Fruit fly (Drosophila melanogaster) whole organism, pupa: Measurements from ENCODE around the gene chm.
A peak's percentile ranks its signal among the peaks of the same experiment; 100 is the strongest.

ENCODE experiments used
- CG12605 ChIP-seq: fragments of 200-800 bp; sonication (Bioruptor generic); IDR thresholded peaks from 2 replicates; pipeline ENCODE4 v1.3.6; 2022; ENCODE audit warnings: missing biosample characterization, missing genetic modification characterization
- CG15710 ChIP-seq: fragments of 200-800 bp; sonication (Bioruptor generic); optimal IDR thresholded peaks from 2 replicates; lab custom pipeline; 2018; ENCODE audit warnings: missing biosample characterization, mild to moderate bottlenecking, missing genetic modification characterization, moderate library complexity
- D1 ChIP-seq: fragments of 200-800 bp; sonication (Bioruptor generic); optimal IDR thresholded peaks from 2 replicates; lab custom pipeline; 2018; ENCODE audit warnings: missing biosample characterization, mild to moderate bottlenecking, missing genetic modification characterization, moderate library complexity
- Ets98B ChIP-seq: fragments of 200-800 bp; sonication (Bioruptor generic); IDR thresholded peaks from 2 replicates; pipeline ENCODE4 v1.3.6; 2022; ENCODE audit warnings: missing biosample characterization, missing genetic modification characterization
- gl ChIP-seq: fragments of 200-800 bp; sonication (Bioruptor generic); optimal IDR thresholded peaks from 2 replicates; lab custom pipeline; 2018; ENCODE audit warnings: missing biosample characterization, mild to moderate bottlenecking, missing genetic modification characterization
- rn ChIP-seq: fragments of 200-800 bp; sonication (Bioruptor generic); IDR thresholded peaks from 2 replicates; pipeline ENCODE4 v1.3.6; 2022; ENCODE audit warnings: missing biosample characterization, missing genetic modification characterization

DNA sequence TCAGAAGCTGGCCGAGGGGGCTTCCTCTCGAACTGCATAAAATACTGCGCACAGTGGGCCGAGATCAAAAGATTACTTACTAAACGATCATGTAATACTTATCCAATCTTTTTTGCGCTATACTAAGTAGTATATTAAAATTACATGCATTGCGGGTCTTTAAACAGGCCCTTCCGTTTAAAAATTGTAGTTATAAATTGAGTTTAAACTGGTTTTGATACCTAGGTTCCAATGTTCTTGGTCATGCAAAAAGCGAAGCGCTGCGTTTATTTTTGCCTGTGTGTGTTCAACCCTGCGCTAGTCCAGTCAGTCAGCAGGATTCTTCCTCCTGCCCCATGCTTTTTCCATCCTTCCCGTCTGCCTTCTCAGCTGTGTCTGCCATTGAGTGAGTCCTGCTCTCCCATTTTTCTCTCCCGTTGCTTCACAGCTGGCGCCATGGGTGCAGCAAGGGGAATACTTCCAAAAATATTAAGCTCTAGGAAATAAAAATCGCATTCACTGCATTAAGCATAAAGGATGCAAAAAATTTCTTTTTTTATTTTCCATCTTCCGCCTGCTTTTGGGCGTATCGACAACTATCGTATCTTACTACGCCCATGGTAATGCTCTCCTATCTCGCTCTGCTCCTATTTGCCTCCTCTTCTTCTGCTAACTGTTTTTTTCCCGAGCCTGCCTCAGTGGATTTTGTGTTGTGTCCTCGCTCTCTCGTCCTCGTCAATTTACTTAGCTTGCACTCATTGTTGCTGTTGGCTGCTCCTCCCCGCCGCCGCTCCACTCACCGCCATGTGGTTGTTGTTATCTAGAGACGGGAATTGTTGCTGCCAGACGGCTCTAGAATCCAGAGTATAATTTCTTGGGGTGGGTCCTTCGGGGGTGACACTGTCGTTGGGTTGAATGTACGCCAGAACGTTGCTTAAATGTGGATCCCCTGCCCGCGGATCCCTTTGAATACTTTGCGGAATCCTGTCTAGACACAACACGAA, 8.4 kb downstream of the chm start:
- TF ChIP-seq CG12605 (peak; percentile 57), CG15710 (tag; lab: Kevin White, UChicago) (peak; percentile 96), Ets98B (peak; percentile 64), D1 (tag; lab: Kevin White, UChicago) (peak; percentile 38), gl (tag; lab: Kevin White, UChicago) (peak; percentile 63), rn (GFP tag; lab: Robert Waterston, UW) (peak; percentile 76)
